Worm (Caenorhabditis elegans) whole organism, young adult: Measurements from ENCODE around the gene plg-1.

Source experiments
- B0019.2 ChIP-seq: fragments of 200-800 bp; sonication (Bioruptor generic); conservative IDR thresholded peaks from 2 replicates; pipeline ENCODE4 v1.3.6; 2022; ENCODE audit warnings: missing genetic modification reagents, missing genetic modification characterization, missing compliant biosample characterization
- C06A6.2 ChIP-seq: fragments of 200-800 bp; sonication (Bioruptor generic); conservative IDR thresholded peaks from 2 replicates; pipeline ENCODE4 v1.3.6; 2022; ENCODE audit warnings: missing genetic modification characterization, missing compliant biosample characterization
- D2030.7 ChIP-seq: fragments of 200-800 bp; sonication (Bioruptor generic); IDR thresholded peaks from 2 replicates; pipeline ENCODE4 v1.3.6; 2022; ENCODE audit warnings: missing genetic modification reagents, missing genetic modification characterization, missing compliant biosample characterization
- F22D6.2 ChIP-seq: sonication (generic microtip); optimal IDR thresholded peaks from 2 replicates; lab custom pipeline; 2016; ENCODE audit warnings: mild to moderate bottlenecking, missing genetic modification characterization, missing compliant biosample characterization
- F23B12.7 ChIP-seq: sonication (generic microtip); optimal IDR thresholded peaks from 2 replicates; lab custom pipeline; 2017; ENCODE audit warnings: missing genetic modification characterization, mild to moderate bottlenecking, missing compliant biosample characterization, antibody characterized with exemption, moderate library complexity; ENCODE audit not compliant: insufficient read depth
- F49E8.2 ChIP-seq: sonication (generic microtip); optimal IDR thresholded peaks from 3 replicates; lab custom pipeline; 2017; ENCODE audit warnings: missing genetic modification characterization, mild to moderate bottlenecking, missing compliant biosample characterization, antibody characterized with exemption, moderate library complexity; ENCODE audit not compliant: insufficient read depth
- F52B5.7 ChIP-seq: sonication (generic microtip); optimal IDR thresholded peaks from 2 replicates; lab custom pipeline; 2016; ENCODE audit warnings: mild to moderate bottlenecking, missing genetic modification characterization, missing compliant biosample characterization
- K12H6.12 ChIP-seq: fragments of 200-800 bp; sonication (Bioruptor generic); optimal IDR thresholded peaks from 2 replicates; lab custom pipeline; 2018; ENCODE audit warnings: mild to moderate bottlenecking, missing genetic modification characterization, missing compliant biosample characterization
- Y53F4B.3 ChIP-seq: fragments of 200-800 bp; sonication (Bioruptor generic); IDR thresholded peaks from 2 replicates; pipeline ENCODE4 v1.3.6; 2022; ENCODE audit warnings: missing genetic modification reagents, missing genetic modification characterization, missing compliant biosample characterization
- Y56A3A.18 ChIP-seq: fragments of 200-800 bp; sonication (Bioruptor generic); IDR thresholded peaks from 2 replicates; pipeline ENCODE4 v1.3.6; 2022; ENCODE audit warnings: missing genetic modification reagents, missing genetic modification characterization, missing compliant biosample characterization
- ama-1 ChIP-seq, 3 experiments: fragments of 150-350 bp in 1 of 3; sonication (generic microtip) in 2 of 3; optimal IDR thresholded peaks; 2 replicates each; lab custom pipeline; 2014 to 2018; ENCODE audit warnings: missing biosample characterization in 2 of 3, missing genetic modification characterization in 2 of 3, missing genetic modification reagents in 2 of 3
- atf-7 ChIP-seq: sonication (generic microtip); optimal IDR thresholded peaks from 2 replicates; lab custom pipeline; 2017; ENCODE audit warnings: mild to moderate bottlenecking, missing genetic modification characterization, missing compliant biosample characterization
- attf-5 ChIP-seq: fragments of 200-800 bp; sonication (Bioruptor generic); optimal IDR thresholded peaks from 2 replicates; lab custom pipeline; 2018; ENCODE audit warnings: mild to moderate bottlenecking, missing genetic modification characterization, missing compliant biosample characterization
- attf-6 ChIP-seq: fragments of 200-800 bp; sonication (Bioruptor generic); IDR thresholded peaks from 2 replicates; pipeline ENCODE4 v1.3.6; 2022; ENCODE audit warnings: missing genetic modification reagents, missing genetic modification characterization, missing compliant biosample characterization
- bed-2 ChIP-seq: fragments of 200-800 bp; sonication (Bioruptor generic); IDR thresholded peaks from 2 replicates; pipeline ENCODE4 v1.3.6; 2022; ENCODE audit warnings: missing genetic modification reagents, missing genetic modification characterization, missing compliant biosample characterization
- cebp-1 ChIP-seq, 2 experiments: fragments of 200-800 bp in 1 of 2; sonication (Bioruptor generic) in 1 of 2; sonication (generic microtip) in 1 of 2; IDR thresholded peaks in 1 of 2; optimal IDR thresholded peaks in 1 of 2; 2 replicates each; pipeline versions ENCODE4 v1.3.6 to Lab custom; 2017 to 2022; ENCODE audit warnings: missing compliant biosample characterization in 2 of 2, missing genetic modification characterization in 2 of 2, mild to moderate bottlenecking in 1 of 2, missing genetic modification reagents in 1 of 2, moderate library complexity in 1 of 2
- ceh-40 ChIP-seq: fragments of 200-800 bp; sonication (Bioruptor generic); IDR thresholded peaks from 2 replicates; pipeline ENCODE4 v1.3.6; 2022; ENCODE audit warnings: missing genetic modification characterization, missing compliant biosample characterization
- chd-7 ChIP-seq: sonication (generic microtip); optimal IDR thresholded peaks from 2 replicates; lab custom pipeline; 2016; ENCODE audit warnings: mild to moderate bottlenecking, missing genetic modification characterization, moderate library complexity, missing compliant biosample characterization
- die-1 ChIP-seq: sonication (generic microtip); optimal IDR thresholded peaks from 2 replicates; lab custom pipeline; 2016; ENCODE audit warnings: missing genotype, mild to moderate bottlenecking, missing genetic modification characterization, missing compliant biosample characterization
- dox-1 ChIP-seq: fragments of 200-800 bp; sonication (Bioruptor generic); IDR thresholded peaks from 2 replicates; pipeline ENCODE4 v1.3.6; 2022; ENCODE audit warnings: missing genetic modification reagents, missing genetic modification characterization, missing compliant biosample characterization
- egl-44 ChIP-seq: fragments of 200-800 bp; sonication (Bioruptor generic); IDR thresholded peaks from 2 replicates; pipeline ENCODE4 v1.3.6; 2022; ENCODE audit warnings: missing genetic modification reagents, missing genetic modification characterization, missing compliant biosample characterization
- egrh-3 ChIP-seq: fragments of 200-800 bp; sonication (Bioruptor generic); IDR thresholded peaks from 2 replicates; pipeline ENCODE4 v1.3.6; 2022; ENCODE audit warnings: missing genetic modification reagents, missing genetic modification characterization, missing compliant biosample characterization
- ets-4 ChIP-seq: fragments of 200-800 bp; sonication (Bioruptor generic); optimal IDR thresholded peaks from 2 replicates; lab custom pipeline; 2018; ENCODE audit warnings: mild to moderate bottlenecking, missing genetic modification characterization, missing compliant biosample characterization
- gei-17 ChIP-seq: fragments of 200-800 bp; sonication (Bioruptor generic); optimal IDR thresholded peaks from 2 replicates; lab custom pipeline; 2018; ENCODE audit warnings: mild to moderate bottlenecking, missing genetic modification characterization, missing compliant biosample characterization
- him-1 ChIP-seq: sonication (generic microtip); optimal IDR thresholded peaks from 2 replicates; lab custom pipeline; 2016; ENCODE audit warnings: missing genotype, missing genetic modification reagents, missing genetic modification characterization, missing compliant biosample characterization
- hmg-20 ChIP-seq: fragments of 200-800 bp; sonication (Bioruptor generic); IDR thresholded peaks from 2 replicates; pipeline ENCODE4 v1.3.6; 2022; ENCODE audit warnings: missing genetic modification reagents, missing genetic modification characterization, missing compliant biosample characterization
- let-607 ChIP-seq, 2 experiments: fragments of 200-800 bp in 1 of 2; sonication (Bioruptor generic) in 1 of 2; sonication (generic microtip) in 1 of 2; optimal IDR thresholded peaks; 2 replicates each; lab custom pipeline; 2016 to 2018; ENCODE audit warnings: mild to moderate bottlenecking in 2 of 2, missing compliant biosample characterization in 2 of 2, missing genetic modification characterization in 2 of 2, moderate library complexity in 2 of 2, missing genotype in 1 of 2
- lin-40 ChIP-seq: sonication (generic microtip); optimal IDR thresholded peaks from 2 replicates; lab custom pipeline; 2016; ENCODE audit warnings: missing genetic modification characterization, mild to moderate bottlenecking, missing compliant biosample characterization, missing genotype, missing genetic modification reagents
- madf-3 ChIP-seq: fragments of 200-800 bp; sonication (Bioruptor generic); IDR thresholded peaks from 2 replicates; pipeline ENCODE4 v1.3.6; 2022; ENCODE audit warnings: missing genetic modification reagents, missing genetic modification characterization, missing compliant biosample characterization
- madf-6 ChIP-seq: fragments of 200-800 bp; sonication (Bioruptor generic); IDR thresholded peaks from 2 replicates; pipeline ENCODE4 v1.3.6; 2022; ENCODE audit warnings: missing genetic modification reagents, missing genetic modification characterization, missing compliant biosample characterization
- nhr-179 ChIP-seq: sonication (generic microtip); optimal IDR thresholded peaks from 2 replicates; lab custom pipeline; 2016; ENCODE audit warnings: mild to moderate bottlenecking, missing genetic modification characterization, missing compliant biosample characterization
- nhr-80 ChIP-seq: sonication (generic microtip); optimal IDR thresholded peaks from 2 replicates; lab custom pipeline; 2016; ENCODE audit warnings: missing genetic modification characterization, missing compliant biosample characterization
- pha-4 ChIP-seq: fragments of 150-350 bp; sonication (generic microtip); optimal IDR thresholded peaks from 2 replicates; lab custom pipeline; 2014; ENCODE audit warnings: missing biosample characterization, missing genetic modification reagents, missing genetic modification characterization
- sdz-38 ChIP-seq: sonication (generic microtip); optimal IDR thresholded peaks from 2 replicates; lab custom pipeline; 2016; ENCODE audit warnings: missing genotype, missing genetic modification characterization, missing compliant biosample characterization
- sea-2 ChIP-seq: fragments of 200-800 bp; sonication (Bioruptor generic); IDR thresholded peaks from 2 replicates; pipeline ENCODE4 v1.3.6; 2022; ENCODE audit warnings: missing genetic modification characterization, missing compliant biosample characterization
- snpc-3.4 ChIP-seq: sonication (generic microtip); optimal IDR thresholded peaks from 2 replicates; lab custom pipeline; 2017; ENCODE audit warnings: missing genetic modification characterization, mild to moderate bottlenecking, missing compliant biosample characterization, antibody characterized with exemption, moderate library complexity, missing genotype, missing genetic modification reagents
- tlf-1 ChIP-seq: fragments of 200-800 bp; sonication (Bioruptor generic); optimal IDR thresholded peaks from 2 replicates; lab custom pipeline; 2018; ENCODE audit warnings: mild to moderate bottlenecking, missing genetic modification characterization, missing compliant biosample characterization
- unc-62 ChIP-seq: fragments of 150-350 bp; optimal IDR thresholded peaks from 2 replicates; lab custom pipeline; 2014; ENCODE audit warnings: missing biosample characterization, missing genetic modification reagents, missing genetic modification characterization
- zfh-2 ChIP-seq: fragments of 200-800 bp; sonication (Bioruptor generic); conservative IDR thresholded peaks from 2 replicates; pipeline ENCODE4 v1.3.6; 2022; ENCODE audit warnings: missing genetic modification reagents, missing genetic modification characterization, missing compliant biosample characterization
- zim-3 ChIP-seq: sonication (generic microtip); optimal IDR thresholded peaks from 2 replicates; lab custom pipeline; 2017; ENCODE audit warnings: mild to moderate bottlenecking, missing genetic modification characterization, moderate library complexity, missing compliant biosample characterization
- ztf-22 ChIP-seq: fragments of 200-800 bp; sonication (Bioruptor generic); optimal IDR thresholded peaks from 2 replicates; lab custom pipeline; 2018; ENCODE audit warnings: mild to moderate bottlenecking, missing genetic modification characterization, moderate library complexity, missing compliant biosample characterization
- ztf-3 ChIP-seq: fragments of 200-800 bp; sonication (Bioruptor generic); optimal IDR thresholded peaks from 2 replicates; lab custom pipeline; 2018; ENCODE audit warnings: mild to moderate bottlenecking, missing genetic modification characterization, missing compliant biosample characterization

Gene plg-1

ce11 chrIII:8873990-8874668 is 22.1 kb downstream of the plg-1 start (continued):
- TF ChIP-seq madf-3 (GFP tag; lab: Robert Waterston, UW) (no peak), F23B12.7 (tag; lab: Kevin White, UChicago) (no peak), C06A6.2 (GFP tag; lab: Robert Waterston, UW) (0 out of 2 replicates have a peak, but pooled peaks have one; percentile 30), zfh-2 (GFP tag; lab: Robert Waterston, UW) (peak; percentile 94), ztf-22 (no peak), Y53F4B.3 (no peak), sea-2 (GFP tag; lab: Robert Waterston, UW) (no peak), bed-2 (no peak), F22D6.2 (tag; lab: Kevin White, UChicago) (no peak), ama-1 (optimal IDR thresholded peaks at IDR 0.05; lab: Kevin White, UChicago) (peak; percentile 73), ama-1 (GFP tag; optimal IDR thresholded peaks at IDR 0.05; lab: Kevin White, UChicago) (no peak), egrh-3 (peak; percentile 68), ceh-40 (GFP tag; lab: Robert Waterston, UW) (no peak), attf-5 (GFP tag; lab: Kevin White, UChicago) (peak; percentile 53)
- TF ChIP-seq, all 124 proteins: peak for 28

DNA sequence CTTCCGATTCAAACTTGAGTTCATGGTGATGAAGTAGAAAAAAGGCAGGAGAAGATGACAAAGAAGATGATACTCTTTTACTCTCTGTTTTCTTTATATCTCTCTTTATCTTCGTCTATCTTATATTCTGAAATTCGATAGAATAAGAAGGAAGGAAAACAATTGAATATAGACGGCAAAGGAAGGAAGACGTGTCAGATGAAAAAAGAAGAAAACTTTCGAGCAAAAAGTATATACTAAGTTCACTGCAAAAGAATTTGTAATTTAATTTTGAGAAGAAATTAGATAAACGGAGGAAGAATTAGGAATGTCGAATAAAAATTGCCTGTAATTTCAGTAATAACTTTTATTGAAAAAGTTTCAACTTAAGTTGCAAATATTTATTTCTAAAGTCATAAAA is 24.9 kb downstream of the plg-1 start, which contains the start of gene K01F9.2:
Gene K01F9.2, minus strand, starts transcription at position 127 of the 400 bp plus-strand sequence.
- TF ChIP-seq dox-1 (no peak), ets-4 (GFP tag; lab: Kevin White, UChicago) (no peak), snpc-3.4 (no peak), D2030.7 (GFP tag; lab: Robert Waterston, UW) (no peak), tlf-1 (GFP tag; lab: Kevin White, UChicago) (no peak), attf-5 (GFP tag; lab: Kevin White, UChicago) (no peak), ztf-3 (no peak)

DNA sequence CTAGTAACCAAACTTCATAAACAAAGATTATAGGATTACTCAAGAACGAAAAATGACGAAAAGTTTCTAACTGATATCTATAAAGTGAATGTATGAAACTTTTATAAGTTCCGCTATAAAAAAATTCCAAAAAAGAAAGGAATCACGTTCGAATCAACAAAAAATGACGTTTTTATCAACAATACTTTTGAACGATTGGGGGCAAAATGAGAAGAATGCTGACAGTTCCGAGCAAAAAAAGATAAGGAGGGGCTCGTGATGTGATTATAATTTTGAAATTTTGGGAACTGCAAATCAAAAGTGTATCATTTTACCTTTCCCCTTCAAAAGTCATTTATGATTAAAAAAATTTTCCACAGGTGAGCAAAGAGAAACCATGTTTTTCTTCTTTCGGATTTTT is 26.9 kb downstream of the plg-1 start:
- no peak for TF ChIP-seq madf-6 (GFP tag; lab: Robert Waterston, UW)
- peak; percentile 85 for TF ChIP-seq nhr-80
- TF ChIP-seq him-1 (tag; lab: Kevin White, UChicago), result no peak
- TF ChIP-seq hmg-20, result no peak
- TF ChIP-seq cebp-1 (GFP tag; IDR thresholded peaks at IDR 0.05; lab: Robert Waterston, UW), result peak; percentile 10; the same call in 1 of the 2 replicates
- TF ChIP-seq cebp-1 (tag; optimal IDR thresholded peaks at IDR 0.05; lab: Kevin White, UChicago), result no peak
- TF ChIP-seq lin-40 (tag; lab: Kevin White, UChicago), result no peak
- TF ChIP-seq die-1, result no peak
- no peak for TF ChIP-seq egl-44 (GFP tag; lab: Robert Waterston, UW)
- TF ChIP-seq nhr-179 (tag; lab: Kevin White, UChicago), result no peak
- no peak for TF ChIP-seq Y56A3A.18
- TF ChIP-seq F49E8.2, result no peak
- no peak for TF ChIP-seq pha-4 (tag; lab: Kevin White, UChicago)
- TF ChIP-seq atf-7 (tag; lab: Kevin White, UChicago), result peak; percentile 55
- TF ChIP-seq attf-6, result no peak
- no peak for TF ChIP-seq zim-3 (tag; lab: Kevin White, UChicago)
- peak; percentile 74 for TF ChIP-seq unc-62 (GFP tag; lab: Kevin White, UChicago)
- no peak for TF ChIP-seq gei-17
- TF ChIP-seq F23B12.7 (tag; lab: Kevin White, UChicago), result no peak
- no peak for TF ChIP-seq chd-7
- TF ChIP-seq egrh-3, result no peak
- no peak for TF ChIP-seq sdz-38 (tag; lab: Kevin White, UChicago)
- TF ChIP-seq zfh-2 (GFP tag; lab: Robert Waterston, UW), result no peak
- TF ChIP-seq F52B5.7 (tag; lab: Kevin White, UChicago), result no peak
- no peak for TF ChIP-seq let-607 (tag; optimal IDR thresholded peaks at IDR 0.05; lab: Kevin White, UChicago)
- TF ChIP-seq B0019.2 (GFP tag; lab: Robert Waterston, UW), result no peak
- TF ChIP-seq K12H6.12 (tag; lab: Kevin White, UChicago), result no peak
